Worm (Caenorhabditis elegans) whole organism, midembryonic: ENCODE data around the gene Y22D7AL.7.

Experiments used
- cog-1 ChIP-seq: sonication (generic microtip); optimal IDR thresholded peaks from 2 replicates; lab custom pipeline; 2016; ENCODE audit warnings: missing genetic modification characterization, missing compliant biosample characterization
- flt-1 ChIP-seq: fragments of 200-800 bp; sonication (Bioruptor generic); IDR thresholded peaks from 2 replicates; pipeline ENCODE4 v1.3.6; 2022; ENCODE audit warnings: missing genetic modification characterization, missing compliant biosample characterization
- med-1 ChIP-seq: sonication (generic microtip); optimal IDR thresholded peaks from 2 replicates; lab custom pipeline; 2017; ENCODE audit warnings: missing genetic modification characterization, mild to moderate bottlenecking, missing compliant biosample characterization, antibody characterized with exemption, missing genetic modification reagents; ENCODE audit not compliant: insufficient read depth
- ref-1 ChIP-seq: fragments of 200-800 bp; sonication (Bioruptor generic); conservative IDR thresholded peaks from 2 replicates; pipeline ENCODE4 v1.3.6; 2022; ENCODE audit warnings: missing genetic modification reagents, missing genetic modification characterization, missing compliant biosample characterization
- ztf-23 ChIP-seq: fragments of 200-800 bp; sonication (Bioruptor generic); IDR thresholded peaks from 2 replicates; pipeline ENCODE4 v1.3.6; 2022; ENCODE audit warnings: missing genetic modification reagents, missing genetic modification characterization, missing compliant biosample characterization
- ztf-29 ChIP-seq: fragments of 200-800 bp; sonication (Bioruptor generic); IDR thresholded peaks from 2 replicates; pipeline ENCODE4 v1.3.6; 2022; ENCODE audit warnings: missing genetic modification reagents, missing genetic modification characterization, missing compliant biosample characterization

ce11 chrIII:1578566-1578965 is 2.0 kb downstream of the Y22D7AL.7 start:
- no peak for TF ChIP-seq med-1 (GFP tag; lab: Kevin White, UChicago)
- no peak for TF ChIP-seq ref-1
- TF ChIP-seq cog-1 (tag; lab: Kevin White, UChicago): no peak
- TF ChIP-seq ztf-29 (GFP tag; lab: Robert Waterston, UW): no peak
- no peak for TF ChIP-seq ztf-23 (GFP tag; lab: Robert Waterston, UW)
- TF ChIP-seq flt-1 (GFP tag; lab: Robert Waterston, UW): no peak
